Fruit fly (Drosophila melanogaster) whole organism, wandering third instar larva: ENCODE measurements around the gene gce.

ENCODE experiments used
- Abd-B ChIP-seq: fragments of >200 bp; optimal IDR thresholded peaks from 2 replicates; lab custom pipeline; 2017; ENCODE audit warnings: missing biosample characterization, missing genetic modification characterization
- Hr83 ChIP-seq: fragments of 200-300 bp; sonication (Bioruptor generic); optimal IDR thresholded peaks from 2 replicates; lab custom pipeline; 2016; ENCODE audit warnings: missing biosample characterization, mild to moderate bottlenecking, missing genetic modification characterization, moderate library complexity; ENCODE audit not compliant: poor library complexity, severe bottlenecking
- fru ChIP-seq: fragments of 200-800 bp; sonication (Bioruptor generic); optimal IDR thresholded peaks from 3 replicates; lab custom pipeline; 2016; ENCODE audit warnings: missing biosample characterization, mild to moderate bottlenecking, missing genetic modification characterization
- tai ChIP-seq: sonication (Bioruptor generic); optimal IDR thresholded peaks from 2 replicates; lab custom pipeline; 2016; ENCODE audit warnings: missing biosample characterization, missing genetic modification characterization

- no peak for TF ChIP-seq fru (GFP tag; lab: Kevin White, UChicago)
- TF ChIP-seq Hr83 = no peak
- no peak for TF ChIP-seq tai
- TF ChIP-seq Abd-B = no peak
Observed at dm6 chrX:15312074-15312881, 14.7 kb downstream of the gce start.
